Worm (Caenorhabditis elegans): ENCODE data around the gene ubc-18.

DNA sequence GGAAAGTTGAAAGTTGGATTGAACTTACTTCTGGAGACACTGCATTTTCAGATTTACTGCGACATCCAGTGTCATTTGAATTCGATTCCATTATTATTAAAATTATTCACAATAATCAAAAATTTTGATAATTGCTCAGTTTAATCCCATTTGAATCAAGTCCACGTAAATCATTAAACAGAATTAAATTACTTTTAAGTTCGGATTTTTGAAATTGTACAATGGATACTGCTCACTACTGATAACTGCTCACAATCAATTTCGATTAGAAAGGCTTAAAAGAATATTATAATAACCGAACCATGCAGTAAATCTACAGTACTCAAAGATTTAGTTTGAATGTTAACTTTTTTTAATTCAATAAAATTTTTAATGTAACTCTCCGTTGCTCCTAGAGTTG, 4.2 kb downstream of the ubc-18 start, which contains the start of gene R01H2.4:
- TF ChIP-seq tab-1 (GFP tag; IDR thresholded peaks at IDR 0.05): no peak
- no peak for TF ChIP-seq ztf-29 (GFP tag; IDR thresholded peaks at IDR 0.05)
- TF ChIP-seq ztf-23 (GFP tag; IDR thresholded peaks at IDR 0.05): no peak
- TF ChIP-seq med-1 (GFP tag; optimal IDR thresholded peaks at IDR 0.05; ENCODE audit: insufficient read depth): no peak
- TF ChIP-seq T22C8.4 (GFP tag; IDR thresholded peaks at IDR 0.05): no peak
- no peak for TF ChIP-seq klf-2 (GFP tag; conservative IDR thresholded peaks at IDR 0.05)
- no peak for TF ChIP-seq ref-1 (GFP tag; conservative IDR thresholded peaks at IDR 0.05)

Data from whole organism, midembryonic.